Worm (Caenorhabditis elegans) whole organism, L2 larva: Measurements from ENCODE around the gene ZK1058.9.

Source experiments
- zag-1 ChIP-seq: fragments of 150-350 bp; optimal IDR thresholded peaks from 2 replicates; lab custom pipeline; 2014; ENCODE audit warnings: missing biosample characterization, missing genetic modification characterization
- ztf-11 ChIP-seq: sonication (generic microtip); optimal IDR thresholded peaks from 2 replicates; lab custom pipeline; 2017; ENCODE audit warnings: missing biosample characterization, missing genetic modification characterization

DNA sequence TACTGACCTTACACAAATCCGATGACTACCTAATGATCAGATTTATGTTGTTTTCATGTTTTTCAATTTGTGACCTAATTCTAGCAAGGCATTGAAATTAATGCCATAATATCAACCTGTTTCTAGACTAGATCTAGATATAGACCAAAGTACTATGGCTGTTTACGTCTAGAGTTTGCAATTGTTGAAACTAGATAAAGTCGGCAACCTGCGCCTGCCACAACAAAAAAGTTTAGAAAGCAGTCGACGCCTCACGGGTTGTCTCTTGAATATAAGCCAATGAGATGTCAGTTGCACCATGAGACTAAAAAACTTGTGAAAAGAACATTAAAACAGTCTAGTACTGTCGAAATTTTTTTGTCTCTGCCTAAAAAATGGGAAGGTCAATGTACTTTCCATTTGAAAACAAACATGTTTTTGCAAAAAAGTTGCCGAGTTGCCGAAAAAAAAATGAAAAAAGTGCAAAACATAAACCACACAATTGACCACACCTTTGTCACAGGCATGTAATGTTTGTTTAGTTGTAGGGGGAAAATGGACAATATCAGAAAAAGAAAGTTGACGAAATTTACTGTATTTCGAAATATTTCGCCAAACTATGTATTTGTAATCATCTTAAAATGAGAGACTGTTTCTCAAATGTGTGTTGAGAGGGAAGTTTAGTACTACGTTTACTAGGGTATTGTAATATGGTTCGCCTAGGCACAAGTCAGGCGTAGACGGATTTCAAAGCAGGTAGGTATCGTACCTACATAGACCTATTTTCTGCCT is 46.8 kb downstream of the ZK1058.9 start:
- TF ChIP-seq zag-1 (no peak), ztf-11 (no peak)
